Fruit fly (Drosophila melanogaster) whole organism, embryonic: ENCODE measurements around the gene CG8135.

Experiments used
- Atf6 ChIP-seq: fragments of 200-800 bp; sonication (Bioruptor generic); IDR thresholded peaks from 2 replicates; pipeline ENCODE4 v1.3.6; 2022; ENCODE audit warnings: missing biosample characterization, missing genetic modification characterization
- CG13894 ChIP-seq: fragments of 200-800 bp; sonication (Bioruptor generic); optimal IDR thresholded peaks from 3 replicates; lab custom pipeline; 2018; ENCODE audit warnings: missing biosample characterization, mild to moderate bottlenecking, missing genetic modification characterization, moderate library complexity
- CG1603 ChIP-seq: fragments of 200-800 bp; sonication (Bioruptor generic); optimal IDR thresholded peaks from 2 replicates; lab custom pipeline; 2019; ENCODE audit warnings: missing biosample characterization, mild to moderate bottlenecking, missing genetic modification characterization, moderate library complexity
- CG17568 ChIP-seq: fragments of 200-800 bp; sonication (Bioruptor generic); optimal IDR thresholded peaks from 2 replicates; lab custom pipeline; 2018; ENCODE audit warnings: missing biosample characterization, mild to moderate bottlenecking, missing genetic modification characterization, moderate library complexity
- CG1792 ChIP-seq: fragments of 200-800 bp; sonication (Bioruptor generic); optimal IDR thresholded peaks from 2 replicates; lab custom pipeline; 2016; ENCODE audit warnings: missing biosample characterization, missing genetic modification characterization
- CG2712 ChIP-seq: fragments of 200-800 bp; optimal IDR thresholded peaks from 3 replicates; lab custom pipeline; 2019; ENCODE audit warnings: missing biosample characterization, mild to moderate bottlenecking, missing genetic modification characterization, moderate library complexity
- CG5180 ChIP-seq: fragments of 200-800 bp; sonication (Bioruptor generic); optimal IDR thresholded peaks from 3 replicates; lab custom pipeline; 2017; ENCODE audit warnings: missing biosample characterization, missing genetic modification characterization, mild to moderate bottlenecking, moderate library complexity, missing genetic modification reagents
- CG6272 ChIP-seq: fragments of 200-800 bp; sonication (Bioruptor generic); IDR thresholded peaks from 2 replicates; pipeline ENCODE4 v1.3.6; 2022; ENCODE audit warnings: missing biosample characterization, missing genetic modification characterization
- CG8281 ChIP-seq: fragments of 200-800 bp; sonication (Bioruptor generic); optimal IDR thresholded peaks from 2 replicates; lab custom pipeline; 2018; ENCODE audit warnings: missing biosample characterization, mild to moderate bottlenecking, missing genetic modification characterization, moderate library complexity
- CG9215 ChIP-seq: fragments of 200-800 bp; sonication (Bioruptor generic); IDR thresholded peaks from 2 replicates; pipeline ENCODE4 v1.3.6; 2022; ENCODE audit warnings: missing biosample characterization, missing genetic modification characterization
- CG9609 ChIP-seq: fragments of 200-800 bp; sonication (Bioruptor generic); optimal IDR thresholded peaks from 3 replicates; lab custom pipeline; 2016; ENCODE audit warnings: missing biosample characterization, missing genetic modification characterization
- D19A ChIP-seq: fragments of 200-800 bp; optimal IDR thresholded peaks from 3 replicates; lab custom pipeline; 2019; ENCODE audit warnings: missing biosample characterization, mild to moderate bottlenecking, missing genetic modification characterization, moderate library complexity
- HLHmδ ChIP-seq: fragments of 200-800 bp; sonication (Bioruptor generic); optimal IDR thresholded peaks from 2 replicates; lab custom pipeline; 2018; ENCODE audit warnings: missing biosample characterization, mild to moderate bottlenecking, missing genetic modification characterization, moderate library complexity
- HmgZ ChIP-seq: fragments of 200-800 bp; sonication (Bioruptor generic); optimal IDR thresholded peaks from 2 replicates; lab custom pipeline; 2018; ENCODE audit warnings: missing biosample characterization, mild to moderate bottlenecking, missing genetic modification characterization
- Pdp1 ChIP-seq, 2 experiments: fragments of 200-800 bp; sonication (Bioruptor generic); optimal IDR thresholded peaks; 3 replicates each; lab custom pipeline; 2016; ENCODE audit warnings: missing biosample characterization in 2 of 2, missing genetic modification characterization in 2 of 2, mild to moderate bottlenecking in 1 of 2, moderate library complexity in 1 of 2
- Side ChIP-seq: fragments of 200-800 bp; sonication (Bioruptor generic); optimal IDR thresholded peaks from 2 replicates; lab custom pipeline; 2016; ENCODE audit warnings: missing biosample characterization, missing genetic modification characterization
- ac ChIP-seq: fragments of 200-800 bp; sonication (Bioruptor generic); optimal IDR thresholded peaks from 3 replicates; lab custom pipeline; 2017; ENCODE audit warnings: missing biosample characterization, mild to moderate bottlenecking, missing genetic modification characterization
- al ChIP-seq: fragments of 200-800 bp; sonication (Bioruptor generic); IDR thresholded peaks from 2 replicates; pipeline ENCODE4 v1.3.6; 2022; ENCODE audit warnings: missing biosample characterization, missing genetic modification characterization
- bab2 ChIP-seq: fragments of 200-800 bp; sonication (Bioruptor generic); optimal IDR thresholded peaks from 2 replicates; lab custom pipeline; 2016; ENCODE audit warnings: missing biosample characterization, missing genetic modification characterization
- cg ChIP-seq: fragments of 200-800 bp; sonication (Bioruptor generic); optimal IDR thresholded peaks from 3 replicates; lab custom pipeline; 2019; ENCODE audit warnings: missing biosample characterization, mild to moderate bottlenecking, missing genetic modification characterization, moderate library complexity
- ci ChIP-seq: fragments of 200-800 bp; sonication (Bioruptor generic); IDR thresholded peaks from 3 replicates; pipeline ENCODE4 v1.3.6; 2022; ENCODE audit warnings: missing biosample characterization, missing genetic modification characterization
- corto ChIP-seq: fragments of 200-800 bp; sonication (Bioruptor generic); optimal IDR thresholded peaks from 2 replicates; lab custom pipeline; 2016; ENCODE audit warnings: missing biosample characterization, mild to moderate bottlenecking, missing genetic modification characterization, moderate library complexity
- da ChIP-seq: fragments of 200-800 bp; sonication (Bioruptor generic); optimal IDR thresholded peaks from 2 replicates; lab custom pipeline; 2016; ENCODE audit warnings: missing biosample characterization, missing genetic modification characterization
- dati ChIP-seq: fragments of 200-800 bp; sonication (Bioruptor generic); IDR thresholded peaks from 2 replicates; pipeline ENCODE4 v1.3.6; 2022; ENCODE audit warnings: missing biosample characterization, missing genetic modification characterization
- disco-r ChIP-seq: fragments of 200-800 bp; sonication (Bioruptor generic); optimal IDR thresholded peaks from 2 replicates; lab custom pipeline; 2016; ENCODE audit warnings: missing biosample characterization, missing genetic modification characterization
- eve ChIP-seq, 2 experiments: fragments of >200 bp; optimal IDR thresholded peaks; 2 replicates each; lab custom pipeline; 2017; ENCODE audit warnings: missing biosample characterization in 2 of 2, missing genetic modification characterization in 2 of 2
- eyg ChIP-seq: fragments of 200-800 bp; sonication (Bioruptor generic); optimal IDR thresholded peaks from 3 replicates; lab custom pipeline; 2016; ENCODE audit warnings: missing biosample characterization, missing genetic modification characterization
- gsb ChIP-seq: fragments of 200-800 bp; sonication (Bioruptor generic); IDR thresholded peaks from 2 replicates; pipeline ENCODE4 v1.3.6; 2022; ENCODE audit warnings: missing biosample characterization, missing genetic modification characterization
- kah ChIP-seq: fragments of 200-800 bp; sonication (Bioruptor generic); optimal IDR thresholded peaks from 2 replicates; lab custom pipeline; 2018; ENCODE audit warnings: missing biosample characterization, mild to moderate bottlenecking, missing genetic modification characterization
- lab ChIP-seq: fragments of 200-800 bp; sonication (Bioruptor generic); optimal IDR thresholded peaks from 3 replicates; lab custom pipeline; 2017; ENCODE audit warnings: missing biosample characterization, missing genetic modification characterization, mild to moderate bottlenecking, moderate library complexity, missing genetic modification reagents
- luna ChIP-seq: fragments of 200-800 bp; sonication (Bioruptor generic); optimal IDR thresholded peaks from 2 replicates; lab custom pipeline; 2016; ENCODE audit warnings: missing biosample characterization, missing genetic modification characterization
- pan ChIP-seq, 4 experiments: fragments of >200 bp in 3 of 4; fragments of 200-800 bp in 1 of 4; sonication (Bioruptor generic) in 1 of 4; optimal IDR thresholded peaks in 3 of 4; IDR thresholded peaks in 1 of 4; 2 replicates each; pipeline versions ENCODE4 v1.3.6 to Lab custom; 2017 to 2022; ENCODE audit warnings: missing biosample characterization in 2 of 4, missing genetic modification characterization in 2 of 4, mixed read lengths in 1 of 4
- pros ChIP-seq: fragments of 200-800 bp; sonication (Bioruptor generic); optimal IDR thresholded peaks from 3 replicates; lab custom pipeline; 2019; ENCODE audit warnings: missing biosample characterization, mild to moderate bottlenecking, missing genetic modification characterization, moderate library complexity
- pum ChIP-seq: fragments of 200-800 bp; sonication (Bioruptor generic); optimal IDR thresholded peaks from 2 replicates; lab custom pipeline; 2016; ENCODE audit warnings: missing biosample characterization, missing genetic modification characterization
- repo ChIP-seq: fragments of 200-800 bp; sonication (Bioruptor generic); optimal IDR thresholded peaks from 2 replicates; lab custom pipeline; 2016; ENCODE audit warnings: missing biosample characterization, missing genetic modification characterization
- sob ChIP-seq: fragments of 200-800 bp; sonication (Bioruptor generic); IDR thresholded peaks from 2 replicates; pipeline ENCODE4 v1.3.6; 2022; ENCODE audit warnings: missing biosample characterization, missing genetic modification characterization
- ttk ChIP-seq: fragments of 200-800 bp; sonication (Bioruptor generic); IDR thresholded peaks from 2 replicates; pipeline ENCODE4 v2.1.2; 2022; ENCODE audit warnings: missing biosample characterization, missing genetic modification characterization
- zen2 ChIP-seq: fragments of 200-800 bp; sonication (Bioruptor generic); IDR thresholded peaks from 3 replicates; pipeline ENCODE4 v1.3.6; 2022; ENCODE audit warnings: missing biosample characterization, missing genetic modification characterization; ENCODE audit not compliant: partially characterized antibody

CG8135 gene

DNA sequence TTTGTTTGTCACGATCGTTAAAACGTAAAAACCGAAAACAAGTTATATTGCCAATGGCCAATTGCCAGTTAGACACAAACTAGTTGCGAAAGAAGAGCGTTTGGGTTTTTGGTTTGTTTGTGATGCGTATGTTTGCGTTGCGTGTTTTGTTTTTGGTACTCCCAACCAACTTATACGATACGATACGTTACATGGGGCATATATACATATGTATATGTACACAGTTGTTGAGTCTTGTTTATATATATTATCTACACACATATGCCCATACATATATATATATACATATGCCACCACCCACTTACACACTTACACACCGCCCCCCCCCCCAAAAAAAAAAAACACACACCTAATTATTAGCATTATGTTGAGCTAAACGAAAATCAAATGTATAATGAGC is 44.1 kb downstream of the CG8135 start (continued):
- no peak for TF ChIP-seq CG5180 (GFP tag; lab: Kevin White, UChicago)

dm6 chr3R:9450672-9451071 is 46.5 kb downstream of the CG8135 start:
- no peak for TF ChIP-seq pan (optimal IDR thresholded peaks at IDR 0.05; lab: Kevin White, UChicago)
- no peak for TF ChIP-seq pan (GFP tag; optimal IDR thresholded peaks at IDR 0.05 in 1 of 2, IDR thresholded peaks at IDR 0.05 in 1 of 2)
- TF ChIP-seq CG9609 (GFP tag; lab: Kevin White, UChicago): no peak
- TF ChIP-seq CG13894 (tag; lab: Kevin White, UChicago): peak; percentile 26
- TF ChIP-seq luna (GFP tag; lab: Kevin White, UChicago): peak; percentile 7
- TF ChIP-seq CG2712 (tag; lab: Kevin White, UChicago): no peak
- TF ChIP-seq HmgZ (tag; lab: Kevin White, UChicago): no peak
- TF ChIP-seq repo: no peak
- peak in 1 of 2 experiments; percentile 13 for TF ChIP-seq Pdp1 (GFP tag; optimal IDR thresholded peaks at IDR 0.05; lab: Kevin White, UChicago)
- TF ChIP-seq kah (GFP tag; lab: Kevin White, UChicago): no peak
- no peak for TF ChIP-seq dati
- TF ChIP-seq cg (GFP tag; lab: Kevin White, UChicago): peak; percentile 72
- TF ChIP-seq D19A (tag; lab: Kevin White, UChicago): no peak
- TF ChIP-seq ci (GFP tag; lab: Robert Waterston, UW): peak; percentile 37; the same call in 1 of the 3 replicates
- no peak for TF ChIP-seq CG6272 (GFP tag; lab: Robert Waterston, UW)
- no peak for TF ChIP-seq Side (GFP tag; lab: Kevin White, UChicago)
- 0 out of 3 replicates have a peak, but pooled peaks have one; percentile 22 for TF ChIP-seq zen2 (GFP tag; lab: Robert Waterston, UW)
- TF ChIP-seq ac (GFP tag; lab: Kevin White, UChicago): no peak
- no peak for TF ChIP-seq CG1603 (tag; lab: Kevin White, UChicago)
- no peak for TF ChIP-seq pum (GFP tag; lab: Kevin White, UChicago)
- 0 out of 2 replicates have a peak, but pooled peaks have one; percentile 11 for TF ChIP-seq Atf6 (GFP tag; lab: Robert Waterston, UW)
- TF ChIP-seq gsb (GFP tag; lab: Robert Waterston, UW): no peak
- no peak for TF ChIP-seq ttk (GFP tag; lab: Robert Waterston, UW)
- no peak for TF ChIP-seq da (GFP tag; lab: Kevin White, UChicago)
- peak; percentile 12; the same call in 1 of the 2 replicates for TF ChIP-seq sob (GFP tag; lab: Robert Waterston, UW)
- peak; percentile 97 for TF ChIP-seq CG8281 (tag; lab: Kevin White, UChicago)
- TF ChIP-seq bab2 (GFP tag; lab: Kevin White, UChicago): no peak
- no peak for TF ChIP-seq disco-r (GFP tag; lab: Kevin White, UChicago)
- TF ChIP-seq pros (GFP tag; lab: Kevin White, UChicago): no peak
- TF ChIP-seq CG9215: no peak
- TF ChIP-seq corto (GFP tag; lab: Kevin White, UChicago): no peak
- TF ChIP-seq eyg (GFP tag; lab: Kevin White, UChicago): no peak
- peak in 1 of 2 experiments; percentile 49 for TF ChIP-seq eve (GFP tag; optimal IDR thresholded peaks at IDR 0.05; lab: Kevin White, UChicago)
- no peak for TF ChIP-seq CG17568
- no peak for TF ChIP-seq CG1792
- no peak for TF ChIP-seq al (GFP tag; lab: Robert Waterston, UW)
- TF ChIP-seq lab (GFP tag; lab: Kevin White, UChicago): peak; percentile 13
- no peak for TF ChIP-seq HLHmδ (GFP tag; lab: Kevin White, UChicago)
